Worm (Caenorhabditis elegans): Measurements from ENCODE around the gene pkg-2.
A peak's percentile ranks its signal among the peaks of the same experiment; 100 is the strongest.

pkg-2 gene

DNA sequence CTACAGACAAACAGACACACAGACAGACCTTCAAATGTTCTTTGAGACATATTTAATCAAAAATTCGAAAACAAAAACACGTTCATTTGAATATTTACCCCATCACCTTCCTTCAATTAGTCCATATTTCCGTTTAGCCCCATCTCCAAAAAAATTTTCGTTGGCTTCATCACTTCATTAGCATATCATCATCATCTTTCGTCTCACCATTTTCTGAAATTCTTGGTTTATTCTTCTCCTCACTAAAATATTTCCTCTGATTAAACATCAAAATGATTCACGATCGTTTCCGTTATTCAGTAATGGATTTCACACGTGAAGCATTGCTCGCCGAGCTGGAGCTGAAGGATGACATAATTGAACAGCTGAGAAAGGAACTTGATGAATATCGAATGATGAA lies at the start of gene pkg-2:
Gene pkg-2 (plus strand): TSS at position 301 of the 400 bp plus-strand sequence.
- no peak for TF ChIP-seq crh-2 (tag; optimal IDR thresholded peaks at IDR 0.05)
- no peak for TF ChIP-seq fos-1 (tag; optimal IDR thresholded peaks at IDR 0.05)
- no peak for TF ChIP-seq ztf-4 (tag; optimal IDR thresholded peaks at IDR 0.05)
- no peak for TF ChIP-seq elt-1 (tag; optimal IDR thresholded peaks at IDR 0.05)
- no peak for TF ChIP-seq egl-27 (tag; optimal IDR thresholded peaks at IDR 0.05)
- no peak for TF ChIP-seq nhr-21 (tag; optimal IDR thresholded peaks at IDR 0.05)
- no peak for TF ChIP-seq ama-1 (optimal IDR thresholded peaks at IDR 0.05)
- TF ChIP-seq elt-3 (tag; optimal IDR thresholded peaks at IDR 0.05): no peak
- TF ChIP-seq mab-5 (tag; optimal IDR thresholded peaks at IDR 0.05): no peak

DNA sequence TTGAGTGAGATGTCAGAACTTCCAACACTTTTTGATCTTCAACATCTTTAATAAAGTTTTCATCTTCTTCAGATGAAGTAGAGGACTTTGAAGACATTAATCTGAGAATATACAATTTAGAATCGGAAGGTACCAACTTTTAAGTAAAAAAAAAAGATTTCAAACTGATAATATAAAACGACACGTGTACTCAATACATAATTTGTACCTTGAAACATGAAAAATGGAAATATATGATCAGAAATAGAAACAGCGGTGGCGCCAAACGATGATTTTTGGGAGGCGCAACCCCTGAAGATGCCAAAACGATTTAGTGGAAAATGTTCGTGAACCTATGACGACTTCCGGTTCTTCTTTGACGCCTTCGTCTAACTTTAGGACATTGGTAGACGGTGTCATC lies 48.2 kb upstream of the pkg-2 start, which contains the start of gene oat-1:
Gene oat-1 (minus strand): TSS at position 101 of the 400 bp plus-strand sequence.
- TF ChIP-seq unc-62 (GFP tag; optimal IDR thresholded peaks at IDR 0.05) (no peak), nhr-12 (tag; optimal IDR thresholded peaks at IDR 0.05) (no peak), aly-2 (tag; optimal IDR thresholded peaks at IDR 0.05) (no peak), ceh-82 (tag; optimal IDR thresholded peaks at IDR 0.05) (no peak), dmd-4 (tag; optimal IDR thresholded peaks at IDR 0.05) (no peak), ceh-16 (tag; optimal IDR thresholded peaks at IDR 0.05) (no peak), nhr-11 (tag; optimal IDR thresholded peaks at IDR 0.05) (no peak), nhr-10 (tag; optimal IDR thresholded peaks at IDR 0.05) (no peak), nhr-6 (tag; optimal IDR thresholded peaks at IDR 0.05) (no peak)

DNA sequence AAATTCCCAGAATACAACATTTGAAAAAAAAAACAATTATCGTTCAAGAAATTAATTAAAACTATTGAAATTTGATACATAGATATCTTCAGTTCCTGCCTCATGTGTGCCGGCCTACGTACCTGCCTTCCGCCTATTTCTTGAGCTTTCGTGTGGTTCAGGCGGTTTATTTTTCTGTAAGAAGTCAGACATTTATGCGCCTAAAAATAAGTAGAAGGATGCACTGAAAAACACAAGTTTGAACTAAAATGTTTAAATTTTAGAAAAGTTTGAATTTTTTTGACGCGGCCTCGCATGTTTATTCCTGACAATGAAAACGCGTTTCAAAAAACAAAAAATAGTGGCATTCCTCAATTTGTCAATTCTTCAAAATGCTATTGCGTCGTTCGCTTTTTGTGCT lies 46.9 kb upstream of the pkg-2 start, which contains the start of gene C28C12.11:
Gene C28C12.11 (plus strand): TSS at position 301 of the 400 bp plus-strand sequence.
- no peak for TF ChIP-seq nhr-77 (tag; optimal IDR thresholded peaks at IDR 0.05)
- TF ChIP-seq F13H6.1 (tag; optimal IDR thresholded peaks at IDR 0.05): no peak
- no peak for TF ChIP-seq nhr-237 (tag; optimal IDR thresholded peaks at IDR 0.05)
- TF ChIP-seq sem-4 (tag; optimal IDR thresholded peaks at IDR 0.05): no peak
- no peak for TF ChIP-seq crh-2 (tag; optimal IDR thresholded peaks at IDR 0.05)
- TF ChIP-seq nhr-23 (tag; optimal IDR thresholded peaks at IDR 0.05): no peak
- no peak for TF ChIP-seq sma-9 (GFP tag; optimal IDR thresholded peaks at IDR 0.05)
- no peak for TF ChIP-seq sma-9 (tag; optimal IDR thresholded peaks at IDR 0.05)
- no peak for TF ChIP-seq zag-1 (tag; optimal IDR thresholded peaks at IDR 0.05)
- no peak for TF ChIP-seq nhr-11 (tag; optimal IDR thresholded peaks at IDR 0.05)
- TF ChIP-seq elt-1 (tag; optimal IDR thresholded peaks at IDR 0.05): no peak
- no peak for TF ChIP-seq unc-62 (GFP tag; optimal IDR thresholded peaks at IDR 0.05)
- TF ChIP-seq ztf-4 (tag; optimal IDR thresholded peaks at IDR 0.05): no peak

DNA sequence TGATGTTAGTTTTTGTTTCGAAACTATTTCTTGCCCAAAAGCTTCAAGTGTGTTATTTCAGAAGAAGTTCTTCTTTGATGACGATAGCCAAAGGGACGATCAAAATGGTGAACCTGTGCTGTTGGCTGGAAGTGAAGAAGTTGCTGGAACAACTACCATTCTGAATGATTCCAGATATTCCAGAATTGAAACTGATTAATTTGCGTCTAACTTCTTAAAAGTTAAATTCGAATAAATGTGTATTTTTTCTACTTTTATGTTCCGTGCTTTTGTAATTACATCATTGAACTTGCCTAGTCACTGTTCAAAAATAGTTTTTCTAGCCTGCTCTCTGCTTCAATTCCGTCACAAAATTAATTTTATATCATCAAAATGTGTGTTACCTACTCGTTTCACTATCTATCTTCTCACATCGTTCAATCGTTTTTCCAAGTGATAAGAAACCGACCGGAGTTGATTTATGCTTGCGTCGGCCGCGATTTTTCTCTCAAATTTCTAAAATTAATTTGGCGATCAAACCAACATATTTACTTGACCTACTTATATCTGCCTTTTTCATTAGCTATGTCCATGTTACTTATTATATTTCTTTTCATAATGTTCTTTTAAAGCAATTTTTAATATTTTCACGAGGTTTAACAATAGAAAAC lies 45.5 kb upstream of the pkg-2 start:
- peak; percentile 48 for TF ChIP-seq sma-9 (GFP tag; optimal IDR thresholded peaks at IDR 0.05)
- no peak for TF ChIP-seq sma-9 (tag; optimal IDR thresholded peaks at IDR 0.05)
- TF ChIP-seq R02D3.7 (tag; optimal IDR thresholded peaks at IDR 0.05): no peak
- TF ChIP-seq unc-62 (GFP tag; optimal IDR thresholded peaks at IDR 0.05): no peak
- TF ChIP-seq fos-1 (tag; optimal IDR thresholded peaks at IDR 0.05): peak; percentile 84
- no peak for TF ChIP-seq mbf-1 (tag; optimal IDR thresholded peaks at IDR 0.05)
- no peak for TF ChIP-seq unc-55 (GFP tag; optimal IDR thresholded peaks at IDR 0.05)
- no peak for TF ChIP-seq blmp-1 (tag; optimal IDR thresholded peaks at IDR 0.05; ENCODE audit: insufficient read depth)
- no peak for TF ChIP-seq mdl-1 (tag; optimal IDR thresholded peaks at IDR 0.05)
- peak; percentile 12 for TF ChIP-seq crh-2 (tag; optimal IDR thresholded peaks at IDR 0.05)
- TF ChIP-seq nhr-10 (tag; optimal IDR thresholded peaks at IDR 0.05): no peak
- no peak for TF ChIP-seq ztf-4 (tag; optimal IDR thresholded peaks at IDR 0.05)
- peak; percentile 27 for TF ChIP-seq sma-3 (GFP tag; optimal IDR thresholded peaks at IDR 0.05)
- no peak for TF ChIP-seq lin-11 (tag; optimal IDR thresholded peaks at IDR 0.05)

DNA sequence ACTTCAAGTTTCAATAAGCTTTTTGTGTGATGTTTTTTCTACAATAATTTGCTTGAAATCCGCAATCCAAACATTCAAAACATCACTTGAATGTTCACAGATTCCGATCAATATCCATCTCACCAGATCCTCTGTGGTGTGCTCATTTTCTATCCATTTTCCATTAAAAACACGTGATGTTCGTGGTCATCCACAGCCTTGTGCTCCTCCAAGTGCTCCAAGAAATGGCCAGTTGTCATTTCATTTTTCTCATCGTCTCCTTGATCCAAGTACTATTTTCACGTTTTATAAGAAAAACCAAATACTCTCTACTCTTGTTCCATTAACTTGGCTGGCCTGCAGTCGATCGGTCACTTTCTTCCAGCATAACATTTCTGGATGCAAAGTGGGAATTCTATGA lies 44.5 kb upstream of the pkg-2 start:
- peak; percentile 18 for TF ChIP-seq mab-5 (tag; optimal IDR thresholded peaks at IDR 0.05)
- TF ChIP-seq lsy-2 (tag; optimal IDR thresholded peaks at IDR 0.05): peak in 1 of 2 experiments; percentile 11
- TF ChIP-seq sma-9 (GFP tag; optimal IDR thresholded peaks at IDR 0.05): peak; percentile 37
- TF ChIP-seq sma-9 (tag; optimal IDR thresholded peaks at IDR 0.05): no peak
- no peak for TF ChIP-seq lin-39 (tag; optimal IDR thresholded peaks at IDR 0.05)
- TF ChIP-seq F13H6.1 (tag; optimal IDR thresholded peaks at IDR 0.05): peak; percentile 49
- TF ChIP-seq nhr-129 (tag; optimal IDR thresholded peaks at IDR 0.05): peak; percentile 58
